Worm (Caenorhabditis elegans) whole organism, young adult: ENCODE results near the gene pes-8.

Experiments used
- B0035.1 ChIP-seq: sonication (generic microtip); optimal IDR thresholded peaks from 2 replicates; lab custom pipeline; 2016; ENCODE audit warnings: missing genetic modification characterization, mild to moderate bottlenecking, missing compliant biosample characterization, missing genotype, missing genetic modification reagents
- B0261.1 ChIP-seq: sonication (generic microtip); optimal IDR thresholded peaks from 2 replicates; lab custom pipeline; 2016; ENCODE audit warnings: mild to moderate bottlenecking, missing genetic modification characterization, moderate library complexity, missing compliant biosample characterization
- B0336.3 ChIP-seq: fragments of 200-800 bp; sonication (Bioruptor generic); IDR thresholded peaks from 2 replicates; pipeline ENCODE4 v1.3.6; 2022; ENCODE audit warnings: missing genetic modification characterization, missing compliant biosample characterization
- D2030.7 ChIP-seq: fragments of 200-800 bp; sonication (Bioruptor generic); IDR thresholded peaks from 2 replicates; pipeline ENCODE4 v1.3.6; 2022; ENCODE audit warnings: missing genetic modification reagents, missing genetic modification characterization, missing compliant biosample characterization
- F49E8.2 ChIP-seq: sonication (generic microtip); optimal IDR thresholded peaks from 3 replicates; lab custom pipeline; 2017; ENCODE audit warnings: missing genetic modification characterization, mild to moderate bottlenecking, missing compliant biosample characterization, antibody characterized with exemption, moderate library complexity; ENCODE audit not compliant: insufficient read depth
- F52B5.7 ChIP-seq: sonication (generic microtip); optimal IDR thresholded peaks from 2 replicates; lab custom pipeline; 2016; ENCODE audit warnings: mild to moderate bottlenecking, missing genetic modification characterization, missing compliant biosample characterization
- K11D2.4 ChIP-seq: fragments of 200-800 bp; sonication (Bioruptor generic); IDR thresholded peaks from 2 replicates; pipeline ENCODE4 v1.3.6; 2022; ENCODE audit warnings: missing genetic modification reagents, missing genetic modification characterization, missing compliant biosample characterization
- T07F8.4 ChIP-seq: sonication (generic microtip); optimal IDR thresholded peaks from 2 replicates; lab custom pipeline; 2016; ENCODE audit warnings: mild to moderate bottlenecking, missing genetic modification characterization, moderate library complexity, missing compliant biosample characterization
- Y53F4B.3 ChIP-seq: fragments of 200-800 bp; sonication (Bioruptor generic); IDR thresholded peaks from 2 replicates; pipeline ENCODE4 v1.3.6; 2022; ENCODE audit warnings: missing genetic modification reagents, missing genetic modification characterization, missing compliant biosample characterization
- Y67H2A.10 ChIP-seq: fragments of 200-800 bp; sonication (Bioruptor generic); conservative IDR thresholded peaks from 2 replicates; pipeline ENCODE4 v1.3.6; 2022; ENCODE audit warnings: missing genetic modification reagents, missing genetic modification characterization, missing compliant biosample characterization
- Y79H2A.3 ChIP-seq: fragments of 200-800 bp; sonication (Bioruptor generic); conservative IDR thresholded peaks from 2 replicates; pipeline ENCODE4 v1.3.6; 2022; ENCODE audit warnings: missing genetic modification reagents, missing genetic modification characterization, missing compliant biosample characterization
- akir-1 ChIP-seq: fragments of 200-800 bp; sonication (Bioruptor generic); optimal IDR thresholded peaks from 2 replicates; lab custom pipeline; 2018; ENCODE audit warnings: mild to moderate bottlenecking, missing genetic modification characterization, moderate library complexity, missing compliant biosample characterization
- atf-7 ChIP-seq: sonication (generic microtip); optimal IDR thresholded peaks from 2 replicates; lab custom pipeline; 2017; ENCODE audit warnings: mild to moderate bottlenecking, missing genetic modification characterization, missing compliant biosample characterization
- attf-6 ChIP-seq: fragments of 200-800 bp; sonication (Bioruptor generic); IDR thresholded peaks from 2 replicates; pipeline ENCODE4 v1.3.6; 2022; ENCODE audit warnings: missing genetic modification reagents, missing genetic modification characterization, missing compliant biosample characterization
- ccch-3 ChIP-seq: fragments of 200-800 bp; sonication (Bioruptor generic); optimal IDR thresholded peaks from 2 replicates; lab custom pipeline; 2018; ENCODE audit warnings: mild to moderate bottlenecking, missing genetic modification characterization, missing compliant biosample characterization
- cebp-1 ChIP-seq, 2 experiments: fragments of 200-800 bp in 1 of 2; sonication (Bioruptor generic) in 1 of 2; sonication (generic microtip) in 1 of 2; IDR thresholded peaks in 1 of 2; optimal IDR thresholded peaks in 1 of 2; 2 replicates each; pipeline versions ENCODE4 v1.3.6 to Lab custom; 2017 to 2022; ENCODE audit warnings: missing compliant biosample characterization in 2 of 2, missing genetic modification characterization in 2 of 2, mild to moderate bottlenecking in 1 of 2, missing genetic modification reagents in 1 of 2, moderate library complexity in 1 of 2
- ceh-91 ChIP-seq: fragments of 200-800 bp; sonication (Bioruptor generic); IDR thresholded peaks from 2 replicates; pipeline ENCODE4 v1.3.6; 2022; ENCODE audit warnings: missing genetic modification reagents, missing genetic modification characterization, missing compliant biosample characterization
- chd-7 ChIP-seq: sonication (generic microtip); optimal IDR thresholded peaks from 2 replicates; lab custom pipeline; 2016; ENCODE audit warnings: mild to moderate bottlenecking, missing genetic modification characterization, moderate library complexity, missing compliant biosample characterization
- dpl-1 ChIP-seq: fragments of 150-350 bp; optimal IDR thresholded peaks from 2 replicates; lab custom pipeline; 2014; ENCODE audit warnings: missing biosample characterization, missing genetic modification reagents, missing genetic modification characterization
- fkh-3 ChIP-seq: sonication (generic microtip); optimal IDR thresholded peaks from 2 replicates; lab custom pipeline; 2016; ENCODE audit warnings: mild to moderate bottlenecking, missing genetic modification characterization, missing compliant biosample characterization
- him-1 ChIP-seq: sonication (generic microtip); optimal IDR thresholded peaks from 2 replicates; lab custom pipeline; 2016; ENCODE audit warnings: missing genotype, missing genetic modification reagents, missing genetic modification characterization, missing compliant biosample characterization
- hlh-12 ChIP-seq: sonication (generic microtip); optimal IDR thresholded peaks from 2 replicates; lab custom pipeline; 2016; ENCODE audit warnings: missing genetic modification characterization, missing compliant biosample characterization
- hsf-1 ChIP-seq: fragments of 200-800 bp; sonication (Bioruptor generic); IDR thresholded peaks from 2 replicates; pipeline ENCODE4 v1.3.6; 2022; ENCODE audit warnings: missing genetic modification reagents, missing genetic modification characterization, missing compliant biosample characterization
- lin-35 ChIP-seq, 3 experiments: fragments of 150-350 bp in 2 of 3; sonication (generic microtip) in 1 of 3; optimal IDR thresholded peaks; 2 replicates each; lab custom pipeline; 2014 to 2018; ENCODE audit warnings: missing biosample characterization in 3 of 3, missing genetic modification characterization in 3 of 3, missing genetic modification reagents in 3 of 3
- lin-40 ChIP-seq: sonication (generic microtip); optimal IDR thresholded peaks from 2 replicates; lab custom pipeline; 2016; ENCODE audit warnings: missing genetic modification characterization, mild to moderate bottlenecking, missing compliant biosample characterization, missing genotype, missing genetic modification reagents
- lir-1 ChIP-seq: fragments of 200-800 bp; sonication (Bioruptor generic); conservative IDR thresholded peaks from 2 replicates; pipeline ENCODE4 v1.3.6; 2022; ENCODE audit warnings: missing genetic modification reagents, missing genetic modification characterization, missing compliant biosample characterization
- madf-10 ChIP-seq: sonication (generic microtip); optimal IDR thresholded peaks from 2 replicates; lab custom pipeline; 2016; ENCODE audit warnings: mild to moderate bottlenecking, missing genetic modification characterization, missing compliant biosample characterization
- madf-3 ChIP-seq: fragments of 200-800 bp; sonication (Bioruptor generic); IDR thresholded peaks from 2 replicates; pipeline ENCODE4 v1.3.6; 2022; ENCODE audit warnings: missing genetic modification reagents, missing genetic modification characterization, missing compliant biosample characterization
- madf-8 ChIP-seq: fragments of 200-800 bp; sonication (Bioruptor generic); conservative IDR thresholded peaks from 2 replicates; pipeline ENCODE4 v1.3.6; 2022; ENCODE audit warnings: missing genetic modification reagents, missing genetic modification characterization, missing compliant biosample characterization
- mcd-1 ChIP-seq: fragments of 200-800 bp; sonication (Bioruptor generic); IDR thresholded peaks from 2 replicates; pipeline ENCODE4 v1.3.6; 2022; ENCODE audit warnings: missing genetic modification reagents, missing genetic modification characterization, missing compliant biosample characterization
- mes-4 ChIP-seq: sonication (generic microtip); optimal IDR thresholded peaks from 2 replicates; lab custom pipeline; 2016; ENCODE audit warnings: missing genotype, missing genetic modification characterization, missing compliant biosample characterization
- mxl-1 ChIP-seq: sonication (generic microtip); optimal IDR thresholded peaks from 2 replicates; lab custom pipeline; 2016; ENCODE audit warnings: missing genetic modification characterization, missing compliant biosample characterization
- nhr-179 ChIP-seq: sonication (generic microtip); optimal IDR thresholded peaks from 2 replicates; lab custom pipeline; 2016; ENCODE audit warnings: mild to moderate bottlenecking, missing genetic modification characterization, missing compliant biosample characterization
- nhr-27 ChIP-seq: fragments of 200-800 bp; sonication (Bioruptor generic); optimal IDR thresholded peaks from 2 replicates; lab custom pipeline; 2018; ENCODE audit warnings: mild to moderate bottlenecking, missing genetic modification characterization, moderate library complexity, missing compliant biosample characterization
- pha-4 ChIP-seq: fragments of 150-350 bp; sonication (generic microtip); optimal IDR thresholded peaks from 2 replicates; lab custom pipeline; 2014; ENCODE audit warnings: missing biosample characterization, missing genetic modification reagents, missing genetic modification characterization
- rcor-1 ChIP-seq: fragments of 200-800 bp; sonication (Bioruptor generic); IDR thresholded peaks from 2 replicates; pipeline ENCODE4 v1.3.6; 2022; ENCODE audit warnings: missing genetic modification reagents, missing genetic modification characterization, missing compliant biosample characterization
- sdz-38 ChIP-seq: sonication (generic microtip); optimal IDR thresholded peaks from 2 replicates; lab custom pipeline; 2016; ENCODE audit warnings: missing genotype, missing genetic modification characterization, missing compliant biosample characterization
- sea-2 ChIP-seq: fragments of 200-800 bp; sonication (Bioruptor generic); IDR thresholded peaks from 2 replicates; pipeline ENCODE4 v1.3.6; 2022; ENCODE audit warnings: missing genetic modification characterization, missing compliant biosample characterization
- snpc-1.1 ChIP-seq: sonication (generic microtip); optimal IDR thresholded peaks from 2 replicates; lab custom pipeline; 2017; ENCODE audit warnings: missing genetic modification characterization, mild to moderate bottlenecking, missing compliant biosample characterization, antibody characterized with exemption, moderate library complexity, missing genotype, missing genetic modification reagents; ENCODE audit not compliant: insufficient read depth
- somi-1 ChIP-seq: fragments of 200-800 bp; sonication (Bioruptor generic); optimal IDR thresholded peaks from 2 replicates; lab custom pipeline; 2018; ENCODE audit warnings: mild to moderate bottlenecking, missing genetic modification characterization, missing compliant biosample characterization
- sptf-2 ChIP-seq: fragments of 200-800 bp; sonication (Bioruptor generic); optimal IDR thresholded peaks from 2 replicates; lab custom pipeline; 2018; ENCODE audit warnings: mild to moderate bottlenecking, missing genetic modification characterization, missing compliant biosample characterization
- tbx-9 ChIP-seq: sonication (generic microtip); optimal IDR thresholded peaks from 2 replicates; lab custom pipeline; 2016; ENCODE audit warnings: borderline replicate concordance, missing genetic modification characterization, inconsistent platforms, missing compliant biosample characterization
- unc-130 ChIP-seq: sonication (generic microtip); optimal IDR thresholded peaks from 2 replicates; lab custom pipeline; 2016; ENCODE audit warnings: missing genetic modification reagents, missing genetic modification characterization, missing compliant biosample characterization
- zfh-2 ChIP-seq: fragments of 200-800 bp; sonication (Bioruptor generic); conservative IDR thresholded peaks from 2 replicates; pipeline ENCODE4 v1.3.6; 2022; ENCODE audit warnings: missing genetic modification reagents, missing genetic modification characterization, missing compliant biosample characterization
- ztf-18 ChIP-seq: sonication (generic microtip); optimal IDR thresholded peaks from 2 replicates; lab custom pipeline; 2016; ENCODE audit warnings: missing genotype, mild to moderate bottlenecking, missing genetic modification characterization, missing compliant biosample characterization
- ztf-22 ChIP-seq: fragments of 200-800 bp; sonication (Bioruptor generic); optimal IDR thresholded peaks from 2 replicates; lab custom pipeline; 2018; ENCODE audit warnings: mild to moderate bottlenecking, missing genetic modification characterization, moderate library complexity, missing compliant biosample characterization
- ztf-3 ChIP-seq: fragments of 200-800 bp; sonication (Bioruptor generic); optimal IDR thresholded peaks from 2 replicates; lab custom pipeline; 2018; ENCODE audit warnings: mild to moderate bottlenecking, missing genetic modification characterization, missing compliant biosample characterization

The pes-8 gene

DNA sequence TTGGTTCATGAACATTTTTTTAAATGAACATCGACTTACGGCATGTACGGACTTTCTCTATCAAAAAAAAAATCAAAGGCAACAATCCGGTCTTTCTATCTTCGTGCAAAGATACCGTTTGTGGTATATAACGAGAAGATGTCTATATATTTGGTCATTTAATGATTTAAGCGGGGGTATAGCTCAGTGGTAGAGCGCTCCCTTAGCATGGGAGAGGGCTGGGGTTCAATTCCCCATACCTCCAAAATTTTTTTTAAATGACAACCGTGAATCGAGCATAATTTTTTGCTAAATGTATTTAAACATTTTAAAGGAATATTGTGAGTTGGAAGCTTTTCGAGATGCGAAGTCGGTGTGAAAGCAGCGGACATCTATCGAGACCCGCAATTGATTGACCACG, 12.9 kb upstream of the pes-8 start (continued):
- TF ChIP-seq madf-8 (GFP tag; lab: Robert Waterston, UW), result no peak
- peak; percentile 20; the same call in 1 of the 2 replicates for TF ChIP-seq rcor-1
- TF ChIP-seq Y79H2A.3, result no peak
- no peak for TF ChIP-seq dpl-1 (GFP tag; lab: Kevin White, UChicago)
- TF ChIP-seq ccch-3, result no peak
- peak; percentile 57 for TF ChIP-seq mxl-1 (tag; lab: Kevin White, UChicago)
- no peak for TF ChIP-seq cebp-1 (GFP tag; IDR thresholded peaks at IDR 0.05; lab: Robert Waterston, UW)
- TF ChIP-seq cebp-1 (tag; optimal IDR thresholded peaks at IDR 0.05; lab: Kevin White, UChicago), result no peak
- TF ChIP-seq ceh-91 (GFP tag; lab: Robert Waterston, UW), result no peak
- TF ChIP-seq ztf-18 (tag; lab: Kevin White, UChicago), result peak; percentile 61
- no peak for TF ChIP-seq atf-7 (tag; lab: Kevin White, UChicago)
- peak; percentile 58 for TF ChIP-seq T07F8.4 (tag; lab: Kevin White, UChicago)
- peak; percentile 24 for TF ChIP-seq madf-10 (tag; lab: Kevin White, UChicago)
- peak; percentile 42 for TF ChIP-seq chd-7
- TF ChIP-seq zfh-2 (GFP tag; lab: Robert Waterston, UW), result no peak
- no peak for TF ChIP-seq ztf-3 (GFP tag; lab: Kevin White, UChicago)
- no peak for TF ChIP-seq F49E8.2 (tag; lab: Kevin White, UChicago)
- no peak for TF ChIP-seq lir-1 (GFP tag; lab: Robert Waterston, UW)
- no peak for TF ChIP-seq B0336.3 (GFP tag; lab: Robert Waterston, UW)
- peak; percentile 44 for TF ChIP-seq snpc-1.1
- no peak for TF ChIP-seq hlh-12 (tag; lab: Kevin White, UChicago)
- no peak for TF ChIP-seq pha-4 (tag; lab: Kevin White, UChicago)
- TF ChIP-seq lin-40 (tag; lab: Kevin White, UChicago), result no peak
- TF ChIP-seq madf-3 (GFP tag; lab: Robert Waterston, UW), result no peak
- TF ChIP-seq somi-1, result peak; percentile 60
- TF ChIP-seq tbx-9 (tag; lab: Kevin White, UChicago), result no peak
- peak; percentile 16 for TF ChIP-seq sptf-2 (GFP tag; lab: Kevin White, UChicago)
- TF ChIP-seq him-1 (tag; lab: Kevin White, UChicago), result peak; percentile 86
- peak; percentile 56 for TF ChIP-seq D2030.7 (GFP tag; lab: Robert Waterston, UW)
- TF ChIP-seq K11D2.4 (GFP tag; lab: Robert Waterston, UW), result no peak
- peak; percentile 74 for TF ChIP-seq mes-4
- TF ChIP-seq nhr-179 (tag; lab: Kevin White, UChicago), result peak; percentile 69
- no peak for TF ChIP-seq sea-2
- TF ChIP-seq unc-130 (GFP tag; lab: Kevin White, UChicago), result no peak
- TF ChIP-seq fkh-3 (tag; lab: Kevin White, UChicago), result no peak
- TF ChIP-seq nhr-27, result no peak
- no peak for TF ChIP-seq hsf-1 (GFP tag; lab: Robert Waterston, UW)

DNA sequence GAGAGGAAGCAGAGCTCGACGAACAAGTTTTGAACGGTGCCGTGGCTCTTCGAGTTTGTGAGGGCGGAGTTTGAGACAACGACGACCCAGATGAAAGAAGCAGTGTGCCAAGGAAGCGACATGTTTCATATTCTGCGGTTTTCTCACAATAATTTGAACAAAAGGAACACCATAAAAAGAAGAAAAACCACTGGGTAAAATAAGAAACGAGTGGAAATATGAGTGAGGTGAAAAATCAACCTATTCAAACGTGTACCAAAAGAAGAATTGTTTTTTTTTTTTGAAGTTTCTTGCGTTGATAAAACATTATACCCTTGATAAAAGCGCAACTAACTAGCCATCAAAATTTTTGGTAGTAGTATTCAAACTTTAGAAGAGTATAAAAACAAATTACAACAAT, 9.5 kb upstream of the pes-8 start, which contains the start of gene lgc-4:
TSS of gene lgc-4 (minus strand) at position 101 of the 400 bp plus-strand sequence.
- TF ChIP-seq B0261.1 (tag; lab: Kevin White, UChicago), result no peak
- TF ChIP-seq, all 124 proteins: peak for 0

DNA sequence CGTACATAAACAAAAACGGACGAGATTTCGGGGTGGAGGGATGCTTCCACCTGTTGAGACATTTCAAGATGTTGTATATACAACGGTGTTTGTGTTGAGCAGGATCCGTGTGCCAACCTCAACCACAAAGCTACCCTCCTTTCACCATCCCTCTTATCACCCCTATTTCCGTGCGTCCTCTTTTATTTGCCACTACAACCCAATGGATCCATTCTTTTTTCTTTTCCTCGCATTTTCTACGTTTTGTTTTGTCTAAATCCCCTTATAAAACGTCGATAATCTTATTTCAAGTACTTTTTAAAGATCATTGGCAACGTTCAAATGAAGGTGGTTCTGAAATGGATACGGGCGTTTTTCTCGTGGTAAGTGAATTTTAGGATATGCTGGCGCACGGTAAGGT, 8.3 kb upstream of the pes-8 start, which contains the start of gene gpa-12:
TSS of gene gpa-12 (plus strand) at position 301 of the 400 bp plus-strand sequence.
- no peak for TF ChIP-seq sdz-38 (tag; lab: Kevin White, UChicago)
- no peak for TF ChIP-seq attf-6 (GFP tag; lab: Robert Waterston, UW)
- TF ChIP-seq mcd-1, result no peak
- no peak for TF ChIP-seq B0035.1 (tag; lab: Kevin White, UChicago)
- TF ChIP-seq ztf-22 (GFP tag; lab: Kevin White, UChicago), result no peak
- no peak for TF ChIP-seq akir-1 (GFP tag; lab: Kevin White, UChicago)
- no peak for TF ChIP-seq madf-8 (GFP tag; lab: Robert Waterston, UW)
- TF ChIP-seq F52B5.7 (tag; lab: Kevin White, UChicago), result no peak
- TF ChIP-seq B0261.1 (tag; lab: Kevin White, UChicago), result no peak
- no peak for TF ChIP-seq Y53F4B.3 (GFP tag; lab: Robert Waterston, UW)
- no peak for TF ChIP-seq lin-35 (GFP tag; optimal IDR thresholded peaks at IDR 0.05; lab: Kevin White, UChicago)
- TF ChIP-seq nhr-27, result no peak
- no peak for TF ChIP-seq Y67H2A.10 (GFP tag; lab: Robert Waterston, UW)
- no peak for TF ChIP-seq hlh-12 (tag; lab: Kevin White, UChicago)
